Worm (Caenorhabditis elegans) whole organism, L4 larva: Measurements from ENCODE around the gene cyp-13A8.

Source experiments
- F49E8.2 ChIP-seq: sonication (generic microtip); optimal IDR thresholded peaks from 2 replicates; lab custom pipeline; 2016; ENCODE audit warnings: missing compliant biosample characterization, mild to moderate bottlenecking, missing genetic modification characterization, borderline replicate concordance
- ceh-32 ChIP-seq: sonication (generic microtip); optimal IDR thresholded peaks from 2 replicates; lab custom pipeline; 2016; ENCODE audit warnings: mild to moderate bottlenecking, missing genetic modification characterization, missing compliant biosample characterization; ENCODE audit not compliant: poor library complexity
- ceh-44 ChIP-seq: fragments of 200-800 bp; sonication (Bioruptor generic); IDR thresholded peaks from 2 replicates; pipeline ENCODE4 v1.3.6; 2022; ENCODE audit warnings: missing genetic modification reagents, missing genetic modification characterization, missing compliant biosample characterization
- ctbp-1 ChIP-seq: fragments of 200-800 bp; sonication (Bioruptor generic); IDR thresholded peaks from 2 replicates; pipeline ENCODE4 v1.3.6; 2022; ENCODE audit warnings: missing genetic modification reagents, missing genetic modification characterization, missing compliant biosample characterization
- daf-12 ChIP-seq: fragments of 150-350 bp; optimal IDR thresholded peaks from 2 replicates; lab custom pipeline; 2014; ENCODE audit warnings: missing biosample characterization, missing genetic modification reagents, missing genetic modification characterization
- duxl-1 ChIP-seq: sonication (generic microtip); optimal IDR thresholded peaks from 2 replicates; lab custom pipeline; 2016; ENCODE audit warnings: mild to moderate bottlenecking, missing genetic modification characterization, moderate library complexity, missing compliant biosample characterization; ENCODE audit not compliant: poor library complexity
- dve-1 ChIP-seq: sonication (generic microtip); optimal IDR thresholded peaks from 2 replicates; lab custom pipeline; 2017; ENCODE audit warnings: antibody characterized with exemption, mild to moderate bottlenecking, missing genetic modification characterization, missing compliant biosample characterization; ENCODE audit not compliant: insufficient read depth
- egl-43 ChIP-seq: fragments of 200-800 bp; sonication (Bioruptor generic); IDR thresholded peaks from 2 replicates; pipeline ENCODE4 v1.3.6; 2022; ENCODE audit warnings: missing genetic modification reagents, missing genetic modification characterization, missing compliant biosample characterization
- hmg-1.1 ChIP-seq: fragments of 200-800 bp; sonication (Bioruptor generic); IDR thresholded peaks from 2 replicates; pipeline ENCODE4 v1.3.6; 2022; ENCODE audit warnings: missing genetic modification reagents, missing genetic modification characterization, missing compliant biosample characterization
- lin-1 ChIP-seq: fragments of 200-800 bp; sonication (Bioruptor generic); IDR thresholded peaks from 2 replicates; pipeline ENCODE4 v1.3.6; 2022; ENCODE audit warnings: missing genetic modification reagents, missing genetic modification characterization, missing compliant biosample characterization
- mep-1 ChIP-seq: fragments of 150-350 bp; sonication (generic microtip); optimal IDR thresholded peaks from 3 replicates; lab custom pipeline; 2014; ENCODE audit warnings: missing biosample characterization, missing genetic modification characterization
- mxl-3 ChIP-seq: fragments of 200-800 bp; sonication (Bioruptor generic); optimal IDR thresholded peaks from 2 replicates; lab custom pipeline; 2018; ENCODE audit warnings: mild to moderate bottlenecking, missing genetic modification characterization, missing compliant biosample characterization
- nhr-11 ChIP-seq: fragments of 150-350 bp; optimal IDR thresholded peaks from 2 replicates; lab custom pipeline; 2014; ENCODE audit warnings: missing biosample characterization, missing genetic modification characterization
- nhr-237 ChIP-seq: sonication (generic microtip); optimal IDR thresholded peaks from 2 replicates; lab custom pipeline; 2017; ENCODE audit warnings: missing biosample characterization, missing genetic modification characterization
- nhr-25 ChIP-seq: sonication (generic microtip); optimal IDR thresholded peaks from 2 replicates; lab custom pipeline; 2017; ENCODE audit warnings: missing genetic modification characterization, mild to moderate bottlenecking, missing compliant biosample characterization, antibody characterized with exemption, moderate library complexity, borderline replicate concordance; ENCODE audit not compliant: insufficient read depth
- nhr-41 ChIP-seq: fragments of 200-800 bp; sonication (Bioruptor generic); IDR thresholded peaks from 2 replicates; pipeline ENCODE4 v1.3.6; 2022; ENCODE audit warnings: missing genetic modification reagents, missing genetic modification characterization, missing compliant biosample characterization
- nhr-76 ChIP-seq: fragments of 150-350 bp; optimal IDR thresholded peaks from 2 replicates; lab custom pipeline; 2014; ENCODE audit warnings: missing biosample characterization, missing genetic modification characterization
- pha-4 ChIP-seq, 2 experiments: fragments of 150-350 bp in 1 of 2; fragments of 200-800 bp in 1 of 2; sonication (Bioruptor generic) in 1 of 2; IDR thresholded peaks in 1 of 2; optimal IDR thresholded peaks in 1 of 2; 2 replicates each; pipeline versions ENCODE4 v1.3.6 to Lab custom; 2014 to 2022; ENCODE audit warnings: missing genetic modification characterization in 2 of 2, missing genetic modification reagents in 2 of 2, missing biosample characterization in 1 of 2, missing compliant biosample characterization in 1 of 2
- unc-62 ChIP-seq, 3 experiments: fragments of 150-350 bp in 1 of 3; sonication (generic microtip); optimal IDR thresholded peaks in 2 of 3; peaks in 1 of 3; 1 replicate in 1 of 3; 2 replicates in 2 of 3; lab custom pipeline; 2014 to 2017; ENCODE audit warnings: missing biosample characterization in 3 of 3, missing genetic modification characterization in 3 of 3, missing genetic modification reagents in 3 of 3, missing genotype in 1 of 3
- zfp-2 ChIP-seq: sonication (generic microtip); optimal IDR thresholded peaks from 2 replicates; lab custom pipeline; 2016; ENCODE audit warnings: mild to moderate bottlenecking, missing genetic modification characterization, missing compliant biosample characterization
- zfp-3 ChIP-seq: fragments of 200-800 bp; sonication (Bioruptor generic); conservative IDR thresholded peaks from 2 replicates; pipeline ENCODE4 v1.3.6; 2022; ENCODE audit warnings: missing genetic modification reagents, missing genetic modification characterization, missing compliant biosample characterization
- zip-11 ChIP-seq: fragments of 200-800 bp; sonication (Bioruptor generic); IDR thresholded peaks from 2 replicates; pipeline ENCODE4 v1.3.6; 2022; ENCODE audit warnings: missing genetic modification characterization, missing compliant biosample characterization
- zip-2 ChIP-seq: fragments of 150-350 bp; optimal IDR thresholded peaks from 2 replicates; lab custom pipeline; 2014; ENCODE audit warnings: missing biosample characterization, missing genetic modification characterization

The cyp-13A8 gene

DNA sequence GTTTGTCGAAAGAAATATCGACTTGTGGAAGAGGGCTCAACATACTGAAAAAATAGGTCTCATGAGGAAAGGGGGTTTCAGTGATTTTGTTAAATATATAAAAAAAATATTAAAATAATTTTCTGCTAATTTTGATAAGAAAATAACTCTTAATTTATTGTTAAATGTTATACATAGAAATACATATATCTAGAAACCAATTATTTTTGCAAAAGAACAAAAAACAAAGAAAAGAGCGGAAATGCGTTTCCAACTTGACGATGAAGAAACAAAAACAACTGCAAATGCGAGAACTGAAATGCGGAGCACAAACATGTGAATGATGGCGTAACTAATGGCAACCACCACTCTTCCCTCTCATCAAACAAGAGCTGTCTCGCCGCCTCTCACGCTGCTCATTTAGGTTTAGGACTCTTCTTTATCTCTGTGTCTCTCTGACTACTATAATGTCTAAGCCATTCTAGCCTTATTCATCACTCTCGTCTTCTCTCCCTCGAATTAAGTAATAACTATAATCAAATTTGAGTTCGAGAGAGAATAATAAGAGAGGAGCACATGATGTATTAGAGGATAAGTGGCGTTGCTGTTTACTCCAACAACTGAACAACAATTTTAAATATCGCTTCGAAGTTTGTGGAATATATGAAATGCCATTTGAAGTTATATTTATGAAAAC lies 31.0 kb upstream of the cyp-13A8 start, which contains the start of gene arrd-4:
Gene arrd-4, minus strand, starts transcription at position 51 of the 676 bp plus-strand sequence.
- peak; percentile 66 for TF ChIP-seq nhr-11
- no peak for TF ChIP-seq pha-4 (GFP tag; IDR thresholded peaks at IDR 0.05; lab: Robert Waterston, UW)
- no peak for TF ChIP-seq pha-4 (tag; optimal IDR thresholded peaks at IDR 0.05; lab: Kevin White, UChicago)

DNA sequence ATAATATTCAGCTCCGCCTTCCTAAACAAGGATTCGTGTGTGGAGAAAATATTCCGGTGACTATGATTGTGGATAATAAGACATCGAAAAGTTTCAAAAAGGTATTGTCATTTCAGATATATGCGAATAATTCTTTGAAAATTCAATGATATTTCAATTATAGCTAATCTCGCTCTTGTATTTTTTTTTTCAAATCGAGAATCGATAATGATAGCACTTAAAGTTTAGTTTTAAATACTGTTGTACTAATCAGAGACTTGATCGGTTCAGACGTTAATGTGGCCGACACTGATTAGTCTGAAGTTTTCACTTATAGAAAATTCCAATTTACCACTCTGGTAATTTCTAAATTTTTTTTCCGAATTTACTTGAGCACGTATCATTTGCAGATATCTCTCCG lies 28.6 kb upstream of the cyp-13A8 start:
- TF ChIP-seq unc-62 (GFP tag; optimal IDR thresholded peaks at IDR 0.05 in 1 of 2; lab: Kevin White, UChicago): peak in 1 of 2 experiments; percentile 93
- no peak for TF ChIP-seq unc-62 (tag; optimal IDR thresholded peaks at IDR 0.05; lab: Kevin White, UChicago)
- no peak for TF ChIP-seq zfp-3 (GFP tag; lab: Robert Waterston, UW)
- TF ChIP-seq, all 104 proteins: peak for 1

DNA sequence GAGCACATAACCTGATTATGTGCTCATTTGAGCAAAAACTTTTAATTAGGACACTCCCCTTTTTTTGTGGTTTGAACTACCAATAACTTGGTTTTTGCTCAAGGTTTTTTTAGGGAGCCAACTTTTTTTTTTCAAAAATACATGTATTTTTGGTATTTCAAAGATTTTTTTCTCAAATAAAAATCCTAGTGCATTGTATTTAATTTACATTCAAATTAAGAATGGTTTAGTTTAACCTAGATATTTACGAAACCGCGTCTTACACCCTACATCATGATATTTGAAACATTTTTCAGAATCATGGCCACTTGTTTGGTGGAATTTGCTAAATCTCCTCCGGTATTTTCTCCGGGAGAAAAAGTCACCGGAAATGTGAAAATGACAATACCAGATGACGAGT lies 27.6 kb upstream of the cyp-13A8 start, which contains the start of gene arrd-5:
Gene arrd-5, plus strand, starts transcription at position 301 of the 400 bp plus-strand sequence.
- TF ChIP-seq unc-62 (GFP tag; optimal IDR thresholded peaks at IDR 0.05 in 1 of 2; lab: Kevin White, UChicago) (peak in 1 of 2 experiments; percentile 18), unc-62 (tag; optimal IDR thresholded peaks at IDR 0.05; lab: Kevin White, UChicago) (no peak), F49E8.2 (tag; lab: Kevin White, UChicago) (no peak)

DNA sequence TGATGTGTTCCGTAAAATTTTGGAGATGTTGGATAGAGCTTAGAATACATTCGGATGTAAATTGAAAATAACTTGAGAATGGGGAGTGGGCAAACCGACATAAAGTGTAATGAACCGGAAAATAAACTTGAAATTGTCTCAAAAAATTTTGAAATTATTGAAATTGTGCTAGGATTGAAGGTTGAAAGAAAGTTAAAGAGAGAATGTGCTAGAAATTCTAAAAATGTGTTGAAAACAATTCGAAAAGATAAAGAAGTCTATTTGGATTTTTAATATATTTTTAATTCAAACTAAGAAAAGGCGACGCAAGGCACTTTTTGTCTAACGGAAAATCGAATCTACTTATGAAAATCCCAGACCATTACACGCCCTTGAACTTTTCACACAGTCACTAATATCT lies 26.5 kb upstream of the cyp-13A8 start, which contains the start of gene ZK938.3:
Gene ZK938.3, minus strand, starts transcription at position 101 of the 400 bp plus-strand sequence.
- no peak for TF ChIP-seq F49E8.2 (tag; lab: Kevin White, UChicago)
- TF ChIP-seq unc-62 (GFP tag; optimal IDR thresholded peaks at IDR 0.05 in 1 of 2; lab: Kevin White, UChicago): peak in 1 of 2 experiments; percentile 26
- no peak for TF ChIP-seq unc-62 (tag; optimal IDR thresholded peaks at IDR 0.05; lab: Kevin White, UChicago)

DNA sequence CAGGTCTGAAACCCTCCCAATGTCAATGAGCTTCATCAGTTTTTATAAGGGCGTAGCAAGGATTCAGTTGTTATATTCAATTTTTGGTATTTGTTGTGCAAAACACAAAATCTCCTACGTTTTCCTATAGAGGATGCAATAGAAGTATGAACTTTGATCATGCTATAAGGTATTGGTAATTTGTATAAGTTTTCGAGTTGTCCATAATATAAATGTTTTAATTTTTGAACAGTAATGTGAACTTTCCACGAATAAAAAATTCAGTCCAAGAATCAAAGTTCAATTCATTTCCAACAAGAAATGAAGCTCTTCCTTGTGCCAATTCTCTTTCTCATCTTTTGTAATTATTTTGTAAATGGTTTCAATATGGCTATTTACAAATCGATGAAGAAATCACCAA lies 23.7 kb upstream of the cyp-13A8 start, which contains the start of gene ZK938.12:
Gene ZK938.12, plus strand, starts transcription at position 301 of the 400 bp plus-strand sequence.
- TF ChIP-seq duxl-1 (tag; lab: Kevin White, UChicago) (no peak), mxl-3 (GFP tag; lab: Kevin White, UChicago) (no peak)

DNA sequence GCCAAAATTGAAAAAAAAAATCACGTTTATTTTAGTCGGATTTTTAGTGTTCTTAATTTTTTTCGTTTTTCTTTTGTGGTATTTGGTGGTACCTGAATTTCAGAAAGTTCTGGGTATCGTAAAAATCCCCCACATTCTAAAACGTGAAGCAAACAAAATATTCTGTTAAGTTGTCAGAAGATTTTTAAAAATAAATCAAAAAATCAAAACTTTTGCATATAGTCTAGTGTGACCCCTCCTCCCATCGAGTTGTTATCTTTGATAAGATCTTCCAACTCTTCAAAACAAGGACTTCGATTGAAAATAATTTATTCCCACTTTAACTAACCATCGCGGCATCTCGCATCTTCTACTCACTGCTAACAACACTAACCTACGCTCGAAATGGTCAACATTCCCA lies 21.7 kb upstream of the cyp-13A8 start, which contains the start of gene ZK938.1:
Gene ZK938.1, plus strand, starts transcription at position 301 of the 400 bp plus-strand sequence.
- TF ChIP-seq mep-1 (tag; lab: Kevin White, UChicago) (no peak), hmg-1.1 (GFP tag; lab: Robert Waterston, UW) (no peak), ctbp-1 (GFP tag; lab: Robert Waterston, UW) (no peak), nhr-237 (tag; lab: Kevin White, UChicago) (no peak), ceh-32 (no peak)

DNA sequence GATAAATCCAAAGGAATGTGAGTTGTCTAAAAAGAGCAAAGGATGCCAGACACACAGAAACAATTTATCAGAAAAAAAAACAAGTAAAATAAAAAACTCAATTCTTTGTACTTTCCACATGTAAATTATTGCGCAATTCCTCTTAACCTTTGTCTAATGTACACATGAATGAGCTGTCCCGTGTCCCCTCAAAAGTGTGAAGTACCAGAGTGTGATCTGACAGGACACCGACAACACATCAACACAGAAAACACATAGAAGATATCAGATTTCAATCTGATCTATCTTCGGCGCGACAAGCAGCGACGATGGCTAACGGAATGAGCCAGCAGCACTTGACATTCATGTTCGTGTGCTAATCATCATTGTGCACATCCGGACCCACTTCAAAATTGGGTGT lies 21.1 kb upstream of the cyp-13A8 start:
- TF ChIP-seq nhr-41 (GFP tag; lab: Robert Waterston, UW) (no peak), dve-1 (no peak), nhr-76 (tag; lab: Kevin White, UChicago) (no peak), lin-1 (no peak), ceh-44 (GFP tag; lab: Robert Waterston, UW) (no peak), mep-1 (tag; lab: Kevin White, UChicago) (no peak), zfp-2 (tag; lab: Kevin White, UChicago) (no peak), egl-43 (no peak), daf-12 (no peak), nhr-25 (tag; lab: Kevin White, UChicago) (no peak), zip-11 (no peak), zip-2 (tag; lab: Kevin White, UChicago) (no peak)
